Fruit fly (Drosophila melanogaster) whole organism, adult: Measurements from ENCODE around the gene RluA-2.

Source experiments
- CG1620 ChIP-seq: fragments of 200-800 bp; sonication (Bioruptor generic); optimal IDR thresholded peaks from 2 replicates; lab custom pipeline; 2016; ENCODE audit warnings: missing biosample characterization, missing genetic modification characterization
- Clk ChIP-seq: fragments of 200-800 bp; sonication (Bioruptor generic); optimal IDR thresholded peaks from 2 replicates; lab custom pipeline; 2017; ENCODE audit warnings: missing biosample characterization, missing genetic modification characterization

DNA sequence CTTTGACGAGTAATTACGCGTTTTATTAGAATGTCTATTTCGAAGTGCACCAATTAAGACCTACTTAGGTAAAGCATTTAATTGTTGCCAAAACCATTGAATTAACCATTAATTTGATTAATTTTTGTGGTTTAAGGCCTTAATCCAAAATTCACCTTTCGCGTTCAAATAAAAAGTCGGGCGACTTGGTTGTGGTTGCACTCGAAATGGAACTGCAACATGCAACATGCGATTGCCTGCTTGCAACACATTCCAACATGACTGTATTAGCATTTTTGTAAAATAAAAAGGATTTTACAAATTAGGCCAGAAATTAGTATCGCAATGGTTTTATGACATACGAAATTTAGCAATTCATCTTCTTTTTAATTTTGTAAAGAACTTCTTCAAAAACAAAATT, 2.1 kb upstream of the RluA-2 start:
- TF ChIP-seq Clk (GFP tag; lab: Kevin White, UChicago) (no peak), CG1620 (GFP tag; lab: Kevin White, UChicago) (no peak)
